Worm (Caenorhabditis elegans) whole organism, L1 larva: ENCODE results near the gene epg-3.

Experiments
- aha-1 ChIP-seq: fragments of 150-350 bp; optimal IDR thresholded peaks from 2 replicates; lab custom pipeline; 2014; ENCODE audit warnings: missing biosample characterization, missing genetic modification characterization
- ama-1 ChIP-seq: fragments of 150-350 bp; optimal IDR thresholded peaks from 2 replicates; lab custom pipeline; 2014
- ces-1 ChIP-seq: fragments of 150-350 bp; optimal IDR thresholded peaks from 2 replicates; lab custom pipeline; 2014; ENCODE audit warnings: missing biosample characterization, missing genetic modification reagents, missing genetic modification characterization
- elt-3 ChIP-seq, 6 experiments: fragments of 150-350 bp in 1 of 6; sonication (generic microtip); optimal IDR thresholded peaks; 2 replicates each; lab custom pipeline; 2017 to 2018; ENCODE audit warnings: missing biosample characterization in 6 of 6, missing genetic modification characterization in 6 of 6, inconsistent platforms in 1 of 6
- fos-1 ChIP-seq: fragments of 150-350 bp; optimal IDR thresholded peaks from 2 replicates; lab custom pipeline; 2014; ENCODE audit warnings: missing biosample characterization, missing genetic modification characterization
- lin-15B ChIP-seq: fragments of 150-350 bp; sonication (generic microtip); optimal IDR thresholded peaks from 3 replicates; lab custom pipeline; 2014; ENCODE audit warnings: missing biosample characterization, missing genetic modification characterization
- mab-9 ChIP-seq: fragments of 200-800 bp; sonication (Bioruptor generic); IDR thresholded peaks from 2 replicates; pipeline ENCODE4 v1.3.6; 2022; ENCODE audit warnings: missing genetic modification reagents, missing genetic modification characterization, missing compliant biosample characterization
- nhr-237 ChIP-seq: fragments of 150-350 bp; optimal IDR thresholded peaks from 2 replicates; lab custom pipeline; 2014; ENCODE audit warnings: missing biosample characterization, missing genetic modification characterization
- snpc-4 ChIP-seq: fragments of 150-350 bp; optimal IDR thresholded peaks from 2 replicates; lab custom pipeline; 2014; ENCODE audit warnings: missing biosample characterization, missing genetic modification characterization
- sptf-1 ChIP-seq: fragments of 150-350 bp; optimal IDR thresholded peaks from 2 replicates; lab custom pipeline; 2014; ENCODE audit warnings: missing biosample characterization, missing genetic modification characterization
- tbx-2 ChIP-seq: sonication (generic microtip); optimal IDR thresholded peaks from 2 replicates; lab custom pipeline; 2016; ENCODE audit warnings: missing genetic modification characterization, missing compliant biosample characterization
- unc-62 ChIP-seq: fragments of 150-350 bp; optimal IDR thresholded peaks from 2 replicates; lab custom pipeline; 2014; ENCODE audit warnings: missing biosample characterization, missing genetic modification reagents, missing genetic modification characterization
- unc-98 ChIP-seq: fragments of 200-800 bp; sonication (Bioruptor generic); IDR thresholded peaks from 2 replicates; pipeline ENCODE4 v1.3.6; 2022; ENCODE audit warnings: missing genetic modification characterization, missing compliant biosample characterization

ce11 chrIII:12952615-12953014 is 18.1 kb downstream of the epg-3 start:
- no peak for TF ChIP-seq unc-62
- TF ChIP-seq snpc-4 (tag; lab: Kevin White, UChicago), result no peak
- no peak for TF ChIP-seq fos-1 (tag; lab: Kevin White, UChicago)
- TF ChIP-seq tbx-2 (tag; lab: Kevin White, UChicago), result no peak
- no peak for TF ChIP-seq sptf-1 (tag; lab: Kevin White, UChicago)
- TF ChIP-seq ama-1, result no peak
- TF ChIP-seq aha-1 (tag; lab: Kevin White, UChicago), result no peak
- no peak for TF ChIP-seq lin-15B (tag; lab: Kevin White, UChicago)
- TF ChIP-seq mab-9, result no peak
- TF ChIP-seq ces-1 (GFP tag; lab: Kevin White, UChicago), result no peak
- no peak for TF ChIP-seq unc-98 (GFP tag; lab: Robert Waterston, UW)
- no peak for TF ChIP-seq nhr-237 (tag; lab: Kevin White, UChicago)
- TF ChIP-seq elt-3 (tag; optimal IDR thresholded peaks at IDR 0.05; lab: Kevin White, UChicago), result no peak
